Fruit fly (Drosophila melanogaster) S2 (cell line): ENCODE measurements around the gene ppk17.

ENCODE experiments used
- CG8478 ChIP-seq: fragments of >200 bp; optimal IDR thresholded peaks from 2 replicates; lab custom pipeline; 2018
- CTCF ChIP-seq, 2 experiments: fragments of >200 bp; optimal IDR thresholded peaks; 2 replicates each; lab custom pipeline; 2018

Gene ppk17

DNA sequence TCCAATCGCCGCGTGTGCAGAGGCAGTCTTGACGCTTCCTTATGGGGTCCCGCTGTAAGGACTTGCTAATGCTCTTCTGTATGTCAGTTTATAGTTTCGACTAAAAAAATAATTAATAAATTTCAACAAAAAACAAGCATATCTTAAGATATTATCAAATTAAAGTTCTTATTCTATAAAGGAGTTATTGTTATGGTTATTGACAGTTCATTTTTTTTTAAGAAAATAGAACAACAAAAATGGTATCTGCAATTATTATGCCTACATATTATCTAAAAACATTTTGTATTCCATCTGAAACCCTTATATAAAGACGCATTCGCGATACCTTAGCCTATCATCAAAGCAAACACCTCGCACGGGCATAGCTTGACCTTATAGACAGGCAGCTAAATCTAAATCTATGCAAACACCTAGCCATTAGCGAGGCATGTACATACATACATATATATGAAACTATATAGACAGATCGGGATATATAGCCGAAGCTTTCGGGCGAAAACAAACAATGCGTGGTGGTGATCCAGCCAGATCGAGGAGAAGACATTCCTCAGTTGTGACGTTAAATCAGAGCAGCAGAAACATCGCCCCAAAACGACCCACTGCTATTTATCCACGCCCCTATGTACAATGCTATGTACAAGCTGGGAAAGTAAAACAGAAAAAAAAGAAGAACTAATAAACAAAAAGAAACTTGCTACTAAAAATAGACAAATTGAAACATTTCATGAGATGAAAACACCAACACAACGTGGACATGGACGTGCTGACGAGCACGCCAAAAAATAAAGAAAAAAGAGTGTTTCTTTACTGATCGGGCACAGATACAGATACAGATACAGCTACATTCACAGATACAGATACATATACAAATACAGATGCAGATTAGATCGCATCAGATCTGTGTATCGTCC, at the start of gene ppk17:
Gene ppk17, minus strand, starts transcription at position 51 of the 914 bp plus-strand sequence.
- TF ChIP-seq CTCF (optimal IDR thresholded peaks at IDR 0.05; lab: Kevin White, UChicago) (no peak), CG8478 (lab: Kevin White, UChicago) (no peak)

DNA sequence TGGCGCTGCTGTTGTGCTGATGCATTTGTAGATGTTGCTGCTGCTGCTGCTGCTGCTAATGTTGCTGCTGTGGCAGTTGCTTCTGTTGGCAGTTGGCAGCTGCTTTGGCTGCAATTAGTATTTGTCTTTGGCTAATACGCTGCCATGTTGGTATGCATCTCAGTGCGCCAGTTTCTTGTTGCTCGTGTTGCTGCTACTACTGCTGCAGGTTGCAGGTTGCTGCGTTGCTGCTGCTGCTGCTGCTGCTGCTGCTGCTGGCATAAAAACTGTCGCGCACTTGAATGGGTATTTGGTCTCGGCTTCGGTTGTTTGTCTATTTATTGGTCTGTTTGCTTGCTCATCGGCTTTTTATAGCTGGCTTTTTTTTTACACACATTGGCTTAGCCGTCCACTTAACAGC, 48.4 kb upstream of the ppk17 start:
- TF ChIP-seq CG8478 (lab: Kevin White, UChicago) (no peak), CTCF (optimal IDR thresholded peaks at IDR 0.05; lab: Kevin White, UChicago) (no peak)

dm6 chr2L:16804376-16804934, 44.1 kb upstream of the ppk17 start, which contains the start of gene CG13272:
TSS of gene CG13272 (plus strand) at chr2L:16804884.
- TF ChIP-seq CG8478 (lab: Kevin White, UChicago) (no peak), CTCF (optimal IDR thresholded peaks at IDR 0.05; lab: Kevin White, UChicago) (no peak)

DNA sequence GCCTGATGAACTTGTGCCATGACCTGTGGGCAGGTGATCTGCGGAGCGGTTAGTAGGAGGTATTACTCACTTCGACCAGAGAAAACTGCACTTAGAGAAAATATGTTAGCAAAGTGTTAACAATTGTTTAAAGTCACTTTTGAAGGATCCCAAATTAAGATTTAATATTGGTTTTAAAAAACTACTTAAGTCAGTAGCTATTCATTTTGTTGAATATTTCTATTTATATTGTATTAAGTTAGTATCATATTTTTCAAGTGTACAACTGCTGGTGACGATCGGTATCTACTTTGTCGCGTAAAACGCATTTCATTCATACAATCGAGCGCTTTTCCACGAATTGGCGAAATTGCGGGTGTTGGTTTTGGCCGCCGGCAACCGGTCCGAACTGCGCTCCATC, 43.3 kb upstream of the ppk17 start:
- TF ChIP-seq CG8478 (lab: Kevin White, UChicago) = no peak
- no peak for TF ChIP-seq CTCF (optimal IDR thresholded peaks at IDR 0.05; lab: Kevin White, UChicago)

DNA sequence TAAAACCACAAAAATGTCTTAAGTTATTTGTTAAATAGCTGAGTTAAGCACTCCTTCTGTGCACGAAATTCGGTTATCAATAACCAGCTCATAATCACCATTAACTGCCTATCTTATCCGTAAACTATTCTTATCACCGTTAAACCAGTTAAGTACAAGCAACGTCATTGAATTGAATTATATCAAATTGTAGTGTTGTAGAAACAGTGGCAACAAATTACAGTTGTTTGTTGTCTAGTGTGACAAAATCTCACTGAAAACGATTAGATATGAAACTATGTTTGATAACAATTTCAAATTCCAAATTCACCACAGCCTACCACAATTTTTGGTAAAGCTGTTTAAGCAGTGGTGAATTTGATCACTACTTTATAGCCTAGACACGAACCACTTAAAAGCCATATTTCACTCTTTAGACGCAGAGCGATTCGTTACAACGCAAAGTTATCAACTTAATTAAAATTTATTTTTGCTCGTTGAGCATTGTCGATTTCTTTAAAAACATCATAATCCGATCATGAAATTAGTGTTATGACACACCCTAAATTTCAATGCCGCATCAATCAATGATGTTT, 41.3 kb upstream of the ppk17 start:
- TF ChIP-seq CG8478 (lab: Kevin White, UChicago) (no peak), CTCF (optimal IDR thresholded peaks at IDR 0.05; lab: Kevin White, UChicago) (peak in 1 of 2 experiments; percentile 40)

dm6 chr2L:16799496-16799895, 39.1 kb upstream of the ppk17 start:
- TF ChIP-seq CTCF (optimal IDR thresholded peaks at IDR 0.05; lab: Kevin White, UChicago) (no peak), CG8478 (lab: Kevin White, UChicago) (no peak)

- TF ChIP-seq CG8478 (lab: Kevin White, UChicago) (no peak), CTCF (optimal IDR thresholded peaks at IDR 0.05; lab: Kevin White, UChicago) (no peak)
These were observed 38.4 kb upstream of the ppk17 start, which contains the start of gene Ugt37D1 for dm6 chr2L:16798705-16799104. TSS of gene Ugt37D1 (plus strand) at chr2L:16799025.

DNA sequence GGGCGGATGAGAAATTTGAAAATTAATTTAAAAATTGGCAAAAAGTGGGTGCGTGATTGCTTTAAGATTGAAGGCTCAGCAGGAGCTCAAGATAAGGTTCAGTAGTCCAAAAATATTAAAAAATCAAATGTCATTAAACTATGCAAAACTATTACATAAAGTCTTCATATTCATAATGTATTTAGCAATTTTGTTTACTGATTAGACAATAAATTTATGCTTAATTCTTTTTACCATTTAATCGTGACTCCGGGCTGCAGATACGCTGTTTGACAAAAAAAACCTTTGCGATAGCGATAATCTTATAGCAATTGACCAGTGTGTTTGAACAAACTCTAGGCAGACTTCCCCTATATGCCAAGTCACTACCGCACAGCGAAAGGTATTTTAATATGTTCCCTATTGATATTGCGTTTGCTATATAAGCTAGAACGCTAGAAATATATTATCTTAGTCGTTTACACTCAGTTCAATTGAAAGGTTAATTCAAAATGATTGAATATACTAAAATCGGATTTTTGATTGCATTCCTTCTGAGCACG, 35.8 kb upstream of the ppk17 start, which contains the start of gene Ugt37E1:
Gene Ugt37E1, plus strand, starts transcription at position 492 of the 542 bp plus-strand sequence.
- no peak for TF ChIP-seq CTCF (optimal IDR thresholded peaks at IDR 0.05; lab: Kevin White, UChicago)

DNA sequence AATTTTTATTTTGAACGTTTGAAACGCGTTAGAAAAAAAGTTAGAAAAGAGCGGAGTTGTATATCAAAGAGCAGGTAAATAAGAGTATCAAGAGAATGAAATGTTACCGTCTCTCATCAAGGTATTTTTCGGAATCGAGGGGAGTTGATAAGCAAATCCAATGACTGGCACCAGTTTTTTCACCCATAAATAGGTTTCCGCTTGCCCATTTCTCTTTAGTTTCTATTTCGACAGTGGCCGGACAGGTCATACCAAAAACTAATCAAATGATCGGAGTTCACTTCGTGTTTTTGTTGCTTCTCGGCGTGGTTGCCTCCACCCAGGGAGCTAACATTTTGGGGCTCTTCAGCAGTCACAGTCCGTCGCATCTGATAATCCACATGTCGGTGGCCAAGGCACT, 33.6 kb upstream of the ppk17 start, which contains the start of gene Ugt37C2:
Gene Ugt37C2, plus strand, starts transcription at position 242 of the 400 bp plus-strand sequence.
- TF ChIP-seq CTCF (optimal IDR thresholded peaks at IDR 0.05; lab: Kevin White, UChicago) (no peak), CG8478 (lab: Kevin White, UChicago) (no peak)

dm6 chr2L:16791345-16791744, 31.0 kb upstream of the ppk17 start, which contains the start of gene CG17928:
TSS of gene CG17928 (plus strand) at chr2L:16791568.
- no peak for TF ChIP-seq CG8478 (lab: Kevin White, UChicago)

DNA sequence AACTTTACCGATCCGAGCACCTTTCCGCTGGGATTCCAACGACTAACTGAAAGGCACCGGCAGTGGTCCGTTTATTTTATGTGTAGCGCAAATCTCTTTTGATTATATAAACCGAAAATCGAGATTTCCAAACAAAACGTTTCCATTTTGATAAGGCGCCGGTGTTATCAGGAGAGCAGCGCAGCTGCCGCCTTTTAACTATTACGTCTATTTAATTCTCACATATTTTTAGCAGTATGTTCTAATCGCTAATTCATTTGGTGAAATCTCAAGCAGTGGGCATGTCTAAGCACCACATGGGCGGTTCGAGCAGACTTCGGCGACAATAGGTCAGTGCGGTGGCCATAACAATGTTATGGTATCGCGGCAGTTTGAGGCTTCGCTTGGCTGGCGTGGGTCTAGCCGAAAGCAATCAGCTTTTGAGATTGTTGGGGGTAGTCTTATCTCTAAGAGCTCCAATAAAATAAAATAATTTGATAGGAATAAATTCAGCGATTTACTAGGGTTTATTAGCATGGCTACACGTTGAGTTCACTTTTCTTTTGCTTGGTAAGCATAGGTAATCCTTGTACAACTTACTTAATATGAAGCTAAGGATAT, 30.4 kb upstream of the ppk17 start, which contains the start of gene Cyt-b5-r:
Gene Cyt-b5-r, minus strand, starts transcription at position 51 of the 600 bp plus-strand sequence.
- TF ChIP-seq CG8478 (lab: Kevin White, UChicago) (no peak), CTCF (optimal IDR thresholded peaks at IDR 0.05; lab: Kevin White, UChicago) (no peak)

dm6 chr2L:16789880-16790279, 29.5 kb upstream of the ppk17 start:
- TF ChIP-seq CG8478 (lab: Kevin White, UChicago) = no peak
- no peak for TF ChIP-seq CTCF (optimal IDR thresholded peaks at IDR 0.05; lab: Kevin White, UChicago)

dm6 chr2L:16788885-16789284, 28.5 kb upstream of the ppk17 start:
- no peak for TF ChIP-seq CTCF (optimal IDR thresholded peaks at IDR 0.05; lab: Kevin White, UChicago)
- TF ChIP-seq CG8478 (lab: Kevin White, UChicago) = no peak

DNA sequence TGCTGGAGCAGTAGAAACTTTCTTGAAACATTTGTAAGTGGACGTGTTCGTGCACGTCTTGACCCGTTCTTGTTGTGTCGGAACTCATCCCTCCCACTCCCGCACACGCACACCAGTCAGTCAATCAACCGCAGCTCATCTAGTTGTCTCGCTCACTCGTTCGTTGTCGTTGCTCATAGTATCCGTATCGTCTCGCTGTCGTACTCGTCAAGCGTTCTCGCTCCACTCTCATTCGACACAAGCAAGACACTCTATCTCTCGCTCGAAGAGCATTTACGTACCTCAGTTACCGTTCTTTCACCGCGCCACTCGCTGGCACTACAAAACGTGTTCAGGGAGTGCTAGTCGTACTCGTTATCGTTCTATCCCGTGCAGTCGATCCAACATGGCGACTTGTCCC, 27.2 kb upstream of the ppk17 start:
- peak in 1 of 2 experiments; percentile 8 for TF ChIP-seq CTCF (optimal IDR thresholded peaks at IDR 0.05; lab: Kevin White, UChicago)
- no peak for TF ChIP-seq CG8478 (lab: Kevin White, UChicago)
